Worm (Caenorhabditis elegans): Measurements from ENCODE around the gene Y17D7B.4.

Gene Y17D7B.4

DNA sequence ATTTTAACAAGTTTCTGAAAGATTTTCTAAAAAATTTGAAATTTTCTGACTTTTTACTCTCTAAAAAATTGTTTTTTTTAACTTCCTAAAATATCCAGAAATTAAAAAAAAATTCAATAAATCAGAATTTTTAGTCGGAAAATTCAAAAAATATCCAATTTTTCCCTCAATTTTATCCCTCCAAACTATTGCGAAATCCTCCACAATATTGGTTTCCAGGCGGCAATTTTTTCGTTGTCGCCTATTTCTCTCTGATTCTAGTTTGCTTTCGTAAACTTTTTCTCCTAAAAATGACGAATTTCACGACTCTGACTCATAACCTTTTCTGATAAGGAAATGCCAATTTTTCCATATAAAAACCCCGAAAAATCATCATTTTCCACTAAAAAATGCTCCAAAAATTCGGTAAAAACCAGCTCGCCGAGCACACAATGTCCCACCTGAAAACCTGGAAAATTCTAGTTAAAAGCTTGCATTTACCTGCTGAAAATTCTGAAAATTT is 11.0 kb upstream of the Y17D7B.4 start, which contains the start of gene Y17D7B.2:
Gene Y17D7B.2 (plus strand): TSS at position 323 of the 502 bp plus-strand sequence.
- TF ChIP-seq ceh-83 (GFP tag; optimal IDR thresholded peaks at IDR 0.05), result no peak
- no peak for TF ChIP-seq elt-3 (tag; optimal IDR thresholded peaks at IDR 0.05)
- no peak for TF ChIP-seq cnd-1 (tag; optimal IDR thresholded peaks at IDR 0.05)
- TF ChIP-seq hlh-1 (tag; optimal IDR thresholded peaks at IDR 0.05), result no peak
- TF ChIP-seq nhr-76 (tag; optimal IDR thresholded peaks at IDR 0.05), result no peak
- no peak for TF ChIP-seq drap-1 (GFP tag; optimal IDR thresholded peaks at IDR 0.05)
- TF ChIP-seq zip-8 (tag; optimal IDR thresholded peaks at IDR 0.05), result no peak

DNA sequence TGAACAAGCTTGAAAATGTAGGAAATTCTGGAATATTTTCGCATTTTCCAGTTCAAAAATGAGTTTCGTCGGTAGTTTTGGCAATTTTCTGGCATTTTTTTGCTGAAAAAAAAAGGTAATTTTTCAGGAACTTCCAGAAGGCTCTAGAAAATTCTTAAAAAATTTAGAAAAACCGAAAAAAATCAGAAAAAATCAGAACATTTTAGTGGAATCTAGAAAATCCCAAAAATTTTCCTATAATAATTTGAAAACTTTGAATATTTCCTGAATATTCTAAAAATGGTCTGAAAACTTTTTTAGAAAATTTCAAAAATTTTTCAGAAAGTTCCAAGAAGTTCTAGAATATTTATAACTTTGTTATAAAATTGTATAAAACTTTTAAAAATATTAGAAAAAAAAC is 10.2 kb upstream of the Y17D7B.4 start, which contains the start of gene Y17D7B.3:
Gene Y17D7B.3 (minus strand): TSS at position 101 of the 400 bp plus-strand sequence.
- TF ChIP-seq mep-1 (tag; optimal IDR thresholded peaks at IDR 0.05), result no peak
- no peak for TF ChIP-seq sem-2 (GFP tag; optimal IDR thresholded peaks at IDR 0.05)

DNA sequence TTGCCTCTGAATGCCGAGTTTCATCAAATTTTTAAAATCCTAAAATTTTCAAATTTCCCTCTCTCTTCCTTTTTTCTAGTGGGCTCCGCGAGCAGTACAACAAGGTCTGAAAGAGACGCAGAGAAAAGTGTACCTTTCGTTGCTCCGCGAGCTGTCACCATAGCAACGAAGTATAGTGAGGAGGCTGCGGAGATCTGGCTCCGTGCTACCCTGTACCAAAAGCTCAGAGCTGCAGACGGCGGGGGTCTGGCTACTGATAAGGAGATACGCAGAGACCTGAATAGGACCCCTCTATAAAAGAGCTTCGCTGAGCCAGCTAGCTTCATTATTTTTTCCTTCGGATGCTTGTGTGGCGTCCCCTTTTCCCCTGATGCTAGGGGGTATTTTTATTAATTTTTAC is 7.0 kb upstream of the Y17D7B.4 start, which contains the start of gene Y17D7B.10:
Gene Y17D7B.10 (plus strand): TSS at position 243 of the 400 bp plus-strand sequence.
- no peak for TF ChIP-seq mab-5 (tag; optimal IDR thresholded peaks at IDR 0.05)
- no peak for TF ChIP-seq unc-120 (tag; optimal IDR thresholded peaks at IDR 0.05; ENCODE audit: poor library complexity, severe bottlenecking)
- TF ChIP-seq ceh-43 (GFP tag; optimal IDR thresholded peaks at IDR 0.05), result no peak
- TF ChIP-seq sptf-1 (tag; optimal IDR thresholded peaks at IDR 0.05), result no peak
- TF ChIP-seq bed-3 (GFP tag; optimal IDR thresholded peaks at IDR 0.05), result no peak
- no peak for TF ChIP-seq flh-1 (GFP tag; optimal IDR thresholded peaks at IDR 0.05)
- TF ChIP-seq ces-1 (GFP tag; optimal IDR thresholded peaks at IDR 0.05), result no peak

DNA sequence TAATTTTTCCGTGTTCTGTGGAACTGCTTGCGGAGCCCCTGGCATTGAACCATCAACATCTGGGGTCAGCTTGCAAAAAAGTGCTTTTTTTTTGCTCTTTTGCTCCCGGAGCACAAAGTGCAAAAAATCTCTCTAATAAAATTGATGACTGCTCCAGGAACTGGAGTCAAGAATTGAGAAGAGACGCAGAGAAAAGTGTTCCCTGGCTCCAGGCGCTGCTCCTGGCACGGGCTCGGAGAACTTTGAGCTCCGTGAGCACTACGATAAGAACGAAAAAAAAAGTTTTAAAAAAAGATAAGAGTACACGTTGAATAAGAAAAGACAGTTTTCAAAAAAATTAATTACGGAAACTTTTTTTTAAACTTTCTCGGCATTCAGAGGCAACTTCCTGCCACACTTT is 6.3 kb upstream of the Y17D7B.4 start:
- no peak for TF ChIP-seq zip-8 (tag; optimal IDR thresholded peaks at IDR 0.05)
- TF ChIP-seq mls-2 (tag; optimal IDR thresholded peaks at IDR 0.05), result no peak
- TF ChIP-seq unc-39 (tag; optimal IDR thresholded peaks at IDR 0.05), result no peak
- TF ChIP-seq nhr-12 (tag; optimal IDR thresholded peaks at IDR 0.05), result no peak

DNA sequence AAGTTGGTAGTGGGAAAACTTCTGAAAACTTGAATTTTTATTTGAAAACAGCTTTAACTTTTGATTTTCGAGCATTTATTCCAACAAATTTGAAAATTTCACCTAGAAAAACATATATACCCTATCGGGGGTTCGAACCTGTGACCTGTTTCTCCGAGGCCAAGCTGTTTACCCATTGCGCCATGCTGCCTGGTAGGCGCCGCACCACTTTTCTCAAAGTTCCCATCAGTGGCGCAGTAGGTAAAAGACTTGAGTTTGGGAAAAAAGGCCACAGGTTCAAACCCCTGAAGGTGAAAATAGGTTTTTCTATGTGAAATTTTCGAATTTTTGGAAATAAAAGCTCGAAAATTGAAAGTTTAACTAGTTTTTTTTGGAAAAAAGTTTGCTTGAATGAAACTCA is 4.1 kb upstream of the Y17D7B.4 start:
- TF ChIP-seq mep-1 (tag; optimal IDR thresholded peaks at IDR 0.05), result no peak
- no peak for TF ChIP-seq ces-1 (GFP tag; optimal IDR thresholded peaks at IDR 0.05)
- TF ChIP-seq blmp-1 (tag; optimal IDR thresholded peaks at IDR 0.05), result no peak
- TF ChIP-seq cnd-1 (tag; optimal IDR thresholded peaks at IDR 0.05), result no peak
- no peak for TF ChIP-seq unc-39 (tag; optimal IDR thresholded peaks at IDR 0.05)
- no peak for TF ChIP-seq tbx-8 (GFP tag; optimal IDR thresholded peaks at IDR 0.05)
- TF ChIP-seq nhr-12 (tag; optimal IDR thresholded peaks at IDR 0.05), result no peak
- no peak for TF ChIP-seq drap-1 (GFP tag; optimal IDR thresholded peaks at IDR 0.05)
- TF ChIP-seq hlh-1 (tag; optimal IDR thresholded peaks at IDR 0.05), result no peak
- no peak for TF ChIP-seq flh-1 (GFP tag; optimal IDR thresholded peaks at IDR 0.05)
- no peak for TF ChIP-seq elt-3 (tag; optimal IDR thresholded peaks at IDR 0.05)
- no peak for TF ChIP-seq lsy-2 (tag; optimal IDR thresholded peaks at IDR 0.05)
- TF ChIP-seq ham-2 (GFP tag; optimal IDR thresholded peaks at IDR 0.05), result no peak
- TF ChIP-seq ceh-39 (tag; optimal IDR thresholded peaks at IDR 0.05), result no peak

DNA sequence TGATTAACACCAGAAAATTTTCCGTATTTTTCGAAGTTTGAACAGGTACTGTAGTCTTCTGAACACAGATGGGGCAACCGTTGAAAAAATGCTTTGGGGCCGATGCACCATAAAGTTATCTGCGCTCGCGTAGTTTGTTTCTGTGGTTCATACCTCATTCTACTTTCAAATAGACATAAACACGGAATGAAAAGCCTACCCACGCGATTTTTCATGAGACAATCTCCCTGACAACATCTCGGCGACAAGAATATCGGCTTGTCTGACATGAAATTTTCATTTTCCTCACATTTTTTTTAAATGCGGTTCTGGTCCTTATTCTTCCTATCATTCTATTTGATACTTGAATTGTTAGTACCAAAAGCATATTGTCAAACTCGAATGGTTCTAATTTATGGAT is 3.7 kb downstream of the Y17D7B.4 start, which contains the start of gene clec-257:
Gene clec-257 (plus strand): TSS at position 301 of the 400 bp plus-strand sequence.
- TF ChIP-seq nhr-237 (tag; optimal IDR thresholded peaks at IDR 0.05), result no peak
- no peak for TF ChIP-seq elt-1 (tag; optimal IDR thresholded peaks at IDR 0.05; ENCODE audit: borderline replicate concordance, insufficient read depth)
- TF ChIP-seq flh-1 (GFP tag; optimal IDR thresholded peaks at IDR 0.05), result no peak
- TF ChIP-seq ces-1 (GFP tag; optimal IDR thresholded peaks at IDR 0.05), result no peak
- no peak for TF ChIP-seq nhr-28 (tag; optimal IDR thresholded peaks at IDR 0.05)
- no peak for TF ChIP-seq cnd-1 (tag; optimal IDR thresholded peaks at IDR 0.05)

DNA sequence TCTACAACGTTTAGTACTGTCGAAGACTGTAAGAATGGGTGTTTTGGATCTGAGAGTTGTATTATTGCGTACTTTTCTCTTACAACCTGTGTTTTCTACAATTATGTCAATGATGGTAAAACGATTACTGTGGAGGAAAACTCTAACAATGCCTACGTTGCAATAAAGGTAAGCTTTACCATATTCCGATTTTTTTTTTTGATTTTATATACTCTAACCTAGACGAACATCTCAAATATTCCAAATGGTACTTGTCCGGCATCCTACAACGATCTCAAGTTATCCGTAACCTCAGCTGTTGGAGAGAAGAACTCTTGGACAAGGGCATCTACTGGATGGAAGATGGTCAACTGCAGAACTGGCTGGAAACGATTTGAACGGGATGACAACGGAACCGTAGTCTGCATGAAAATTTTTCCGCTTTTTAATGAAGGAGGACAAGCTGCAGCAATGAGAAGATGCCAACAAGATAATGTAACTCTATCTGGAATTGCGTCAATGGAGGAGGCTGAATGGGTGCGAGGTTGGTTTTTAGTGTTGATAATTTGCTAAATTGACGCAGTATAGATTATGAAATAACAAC is 4.6 kb downstream of the Y17D7B.4 start:
- TF ChIP-seq M03D4.4 (tag; optimal IDR thresholded peaks at IDR 0.05), result no peak
- TF ChIP-seq mls-2 (tag; optimal IDR thresholded peaks at IDR 0.05), result no peak

Data from whole organism, mixed stage, embryonic.